Worm (Caenorhabditis elegans): ENCODE measurements around the gene ooc-5.
A peak's percentile ranks its signal among the peaks of the same experiment; 100 is the strongest.

The ooc-5 gene

DNA sequence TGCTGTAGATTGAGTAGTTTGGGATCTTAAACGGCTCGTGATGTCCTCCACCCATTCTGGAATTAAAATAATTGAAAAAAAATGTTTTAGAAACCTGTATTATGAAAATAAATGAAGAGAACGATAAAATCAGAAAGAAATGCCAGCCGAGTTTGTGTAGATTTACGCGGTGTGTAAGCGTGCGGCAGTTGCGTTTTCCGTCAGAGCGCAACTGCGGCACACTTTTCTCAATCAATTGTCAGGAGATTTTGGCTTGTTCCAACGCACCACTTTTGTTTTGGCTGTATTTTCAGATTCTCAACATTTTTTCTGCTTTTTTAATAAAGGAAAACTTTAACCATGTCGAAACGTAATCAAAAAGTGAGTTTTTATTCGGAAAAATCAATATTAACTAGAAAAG lies 28.1 kb upstream of the ooc-5 start, which contains the start of the genes ndub-3 and C18E9.2:
TSS of gene ndub-3 (minus strand) at position 56 of the 400 bp plus-strand sequence.
TSS of gene C18E9.2 (plus strand) at position 172 of the 400 bp plus-strand sequence.
- no peak for TF ChIP-seq Y55F3AM.14 (GFP tag; optimal IDR thresholded peaks at IDR 0.05)
- peak in 1 of 2 experiments; percentile 66 for TF ChIP-seq lsy-2 (tag; optimal IDR thresholded peaks at IDR 0.05)
- no peak for TF ChIP-seq sma-9 (GFP tag; optimal IDR thresholded peaks at IDR 0.05)
- no peak for TF ChIP-seq sma-9 (tag; optimal IDR thresholded peaks at IDR 0.05)
- no peak for TF ChIP-seq elt-3 (tag; optimal IDR thresholded peaks at IDR 0.05)
- no peak for TF ChIP-seq mab-5 (tag; optimal IDR thresholded peaks at IDR 0.05)
- TF ChIP-seq crh-2 (tag; optimal IDR thresholded peaks at IDR 0.05): peak; percentile 40
- no peak for TF ChIP-seq lin-39 (tag; optimal IDR thresholded peaks at IDR 0.05)
- TF ChIP-seq mbf-1 (tag; optimal IDR thresholded peaks at IDR 0.05): no peak
- TF ChIP-seq lin-13 (GFP tag; optimal IDR thresholded peaks at IDR 0.05): no peak
- TF ChIP-seq ceh-16 (tag; optimal IDR thresholded peaks at IDR 0.05): no peak
- no peak for TF ChIP-seq nhr-237 (tag; optimal IDR thresholded peaks at IDR 0.05)
- TF ChIP-seq blmp-1 (tag; optimal IDR thresholded peaks at IDR 0.05; ENCODE audit: insufficient read depth): no peak
- TF ChIP-seq unc-55 (GFP tag; optimal IDR thresholded peaks at IDR 0.05): peak; percentile 78
- TF ChIP-seq unc-39 (tag; optimal IDR thresholded peaks at IDR 0.05): no peak
- TF ChIP-seq nhr-6 (tag; optimal IDR thresholded peaks at IDR 0.05): no peak
- no peak for TF ChIP-seq gmeb-1 (tag; optimal IDR thresholded peaks at IDR 0.05)
- no peak for TF ChIP-seq F13H6.1 (tag; optimal IDR thresholded peaks at IDR 0.05)
- no peak for TF ChIP-seq aly-2 (tag; optimal IDR thresholded peaks at IDR 0.05)
- TF ChIP-seq C34F6.9 (tag; optimal IDR thresholded peaks at IDR 0.05): peak; percentile 55
- no peak for TF ChIP-seq nhr-77 (tag; optimal IDR thresholded peaks at IDR 0.05)
- no peak for TF ChIP-seq ztf-4 (tag; optimal IDR thresholded peaks at IDR 0.05)
- TF ChIP-seq egl-27 (tag; optimal IDR thresholded peaks at IDR 0.05): no peak
- no peak for TF ChIP-seq sma-3 (GFP tag; optimal IDR thresholded peaks at IDR 0.05)
- TF ChIP-seq nhr-25 (tag; optimal IDR thresholded peaks at IDR 0.05): no peak
- TF ChIP-seq dmd-4 (tag; optimal IDR thresholded peaks at IDR 0.05): no peak
- TF ChIP-seq skn-1 (tag; optimal IDR thresholded peaks at IDR 0.05): no peak
- no peak for TF ChIP-seq ZK546.5 (tag; optimal IDR thresholded peaks at IDR 0.05)
- TF ChIP-seq sem-4 (tag; optimal IDR thresholded peaks at IDR 0.05): no peak
- TF ChIP-seq zag-1 (tag; optimal IDR thresholded peaks at IDR 0.05): no peak
- TF ChIP-seq nhr-10 (tag; optimal IDR thresholded peaks at IDR 0.05): no peak
- TF ChIP-seq snpc-4 (tag; optimal IDR thresholded peaks at IDR 0.05): no peak
- no peak for TF ChIP-seq alr-1 (tag; optimal IDR thresholded peaks at IDR 0.05)
- peak; percentile 52 for TF ChIP-seq lin-11 (tag; optimal IDR thresholded peaks at IDR 0.05)
- peak; percentile 60 for TF ChIP-seq nhr-129 (tag; optimal IDR thresholded peaks at IDR 0.05)
- no peak for TF ChIP-seq nhr-21 (tag; optimal IDR thresholded peaks at IDR 0.05)
- no peak for TF ChIP-seq peb-1 (tag; optimal IDR thresholded peaks at IDR 0.05)
- TF ChIP-seq R02D3.7 (tag; optimal IDR thresholded peaks at IDR 0.05): no peak
- TF ChIP-seq ama-1 (optimal IDR thresholded peaks at IDR 0.05): no peak
- TF ChIP-seq nhr-12 (tag; optimal IDR thresholded peaks at IDR 0.05): no peak
- peak; percentile 32 for TF ChIP-seq fos-1 (tag; optimal IDR thresholded peaks at IDR 0.05)
- TF ChIP-seq nhr-11 (tag; optimal IDR thresholded peaks at IDR 0.05): no peak
- no peak for TF ChIP-seq elt-1 (tag; optimal IDR thresholded peaks at IDR 0.05)
- no peak for TF ChIP-seq ztf-11 (tag; optimal IDR thresholded peaks at IDR 0.05)
- no peak for TF ChIP-seq ceh-82 (tag; optimal IDR thresholded peaks at IDR 0.05)
- TF ChIP-seq ztf-1 (GFP tag; conservative IDR thresholded peaks at IDR 0.05): no peak
- no peak for TF ChIP-seq mdl-1 (tag; optimal IDR thresholded peaks at IDR 0.05)
- no peak for TF ChIP-seq unc-62 (GFP tag; optimal IDR thresholded peaks at IDR 0.05)
- TF ChIP-seq nhr-23 (tag; optimal IDR thresholded peaks at IDR 0.05): no peak

All from whole organism, L2 larva.